Fruit fly (Drosophila melanogaster) whole organism, embryonic: ENCODE results near the gene CG31793.

Experiments used
- Abd-B ChIP-seq: fragments of 200-800 bp; sonication (Bioruptor generic); optimal IDR thresholded peaks from 2 replicates; lab custom pipeline; 2018; ENCODE audit warnings: missing biosample characterization, mild to moderate bottlenecking, missing genetic modification characterization, moderate library complexity
- Atf-2 ChIP-seq: fragments of 200-800 bp; sonication (Bioruptor generic); optimal IDR thresholded peaks from 2 replicates; lab custom pipeline; 2016; ENCODE audit warnings: missing biosample characterization, missing genetic modification characterization
- BtbVII ChIP-seq: fragments of 200-800 bp; sonication (Bioruptor generic); optimal IDR thresholded peaks from 3 replicates; lab custom pipeline; 2017; ENCODE audit warnings: missing biosample characterization, mild to moderate bottlenecking, missing genetic modification characterization
- CG10431 ChIP-seq: fragments of 200-800 bp; sonication (Bioruptor generic); optimal IDR thresholded peaks from 3 replicates; lab custom pipeline; 2018; ENCODE audit warnings: missing biosample characterization, mild to moderate bottlenecking, missing genetic modification characterization
- CG11560 ChIP-seq: fragments of 200-800 bp; sonication (Bioruptor generic); IDR thresholded peaks from 3 replicates; pipeline ENCODE4 v1.3.6; 2022; ENCODE audit warnings: missing biosample characterization, missing genetic modification characterization
- CG12071 ChIP-seq: fragments of 200-800 bp; sonication (Bioruptor generic); optimal IDR thresholded peaks from 3 replicates; lab custom pipeline; 2018; ENCODE audit warnings: missing biosample characterization, mild to moderate bottlenecking, missing genetic modification characterization
- CG12391 ChIP-seq: fragments of 200-800 bp; sonication (Bioruptor generic); optimal IDR thresholded peaks from 3 replicates; lab custom pipeline; 2018; ENCODE audit warnings: missing biosample characterization, mild to moderate bottlenecking, missing genetic modification characterization, moderate library complexity
- CG16779 ChIP-seq: fragments of 200-800 bp; sonication (Bioruptor generic); IDR thresholded peaks from 2 replicates; pipeline ENCODE4 v1.3.6; 2022; ENCODE audit warnings: missing biosample characterization, missing genetic modification characterization
- CG17385 ChIP-seq: fragments of 200-800 bp; sonication (Bioruptor generic); optimal IDR thresholded peaks from 3 replicates; lab custom pipeline; 2018; ENCODE audit warnings: missing biosample characterization, mild to moderate bottlenecking, missing genetic modification characterization
- CG17568 ChIP-seq: fragments of 200-800 bp; sonication (Bioruptor generic); optimal IDR thresholded peaks from 2 replicates; lab custom pipeline; 2018; ENCODE audit warnings: missing biosample characterization, mild to moderate bottlenecking, missing genetic modification characterization, moderate library complexity
- CG17802 ChIP-seq: fragments of 200-800 bp; sonication (Bioruptor generic); optimal IDR thresholded peaks from 2 replicates; lab custom pipeline; 2018; ENCODE audit warnings: missing biosample characterization, mild to moderate bottlenecking, missing genetic modification characterization, moderate library complexity
- CG2712 ChIP-seq: fragments of 200-800 bp; optimal IDR thresholded peaks from 3 replicates; lab custom pipeline; 2019; ENCODE audit warnings: missing biosample characterization, mild to moderate bottlenecking, missing genetic modification characterization, moderate library complexity
- CG2875 ChIP-seq: fragments of 200-800 bp; sonication (Bioruptor generic); optimal IDR thresholded peaks from 2 replicates; lab custom pipeline; 2017; ENCODE audit warnings: missing biosample characterization, mild to moderate bottlenecking, missing genetic modification characterization, missing genetic modification reagents
- CG31224 ChIP-seq: fragments of 200-800 bp; sonication (Bioruptor generic); IDR thresholded peaks from 2 replicates; pipeline ENCODE4 v1.3.6; 2022; ENCODE audit warnings: missing biosample characterization, missing genetic modification characterization
- CG4360 ChIP-seq: fragments of 200-800 bp; sonication (Bioruptor generic); IDR thresholded peaks from 2 replicates; pipeline ENCODE4 v1.3.6; 2022; ENCODE audit warnings: missing biosample characterization, missing genetic modification characterization
- CG6175 ChIP-seq: fragments of 200-800 bp; sonication (Bioruptor generic); IDR thresholded peaks from 3 replicates; pipeline ENCODE4 v1.3.6; 2022; ENCODE audit warnings: missing biosample characterization, missing genetic modification characterization
- CG8359 ChIP-seq: fragments of 200-800 bp; sonication (Bioruptor generic); optimal IDR thresholded peaks from 2 replicates; lab custom pipeline; 2017; ENCODE audit warnings: missing biosample characterization, mild to moderate bottlenecking, missing genetic modification characterization, borderline replicate concordance
- Dref ChIP-seq: fragments of 200-800 bp; sonication (Bioruptor generic); IDR thresholded peaks from 2 replicates; pipeline ENCODE4 v1.3.6; 2022; ENCODE audit warnings: missing biosample characterization, missing genetic modification characterization
- E2f1 ChIP-seq: fragments of 200-800 bp; sonication (Bioruptor generic); IDR thresholded peaks from 2 replicates; pipeline ENCODE4 v1.3.6; 2022; ENCODE audit warnings: missing biosample characterization, missing genetic modification characterization
- E2f2 ChIP-seq: fragments of 200-800 bp; sonication (Bioruptor generic); IDR thresholded peaks from 2 replicates; pipeline ENCODE4 v1.3.6; 2022; ENCODE audit warnings: missing biosample characterization, missing genetic modification characterization
- Fer1 ChIP-seq: fragments of 200-800 bp; sonication (Bioruptor generic); optimal IDR thresholded peaks from 2 replicates; lab custom pipeline; 2017; ENCODE audit warnings: missing biosample characterization, mild to moderate bottlenecking, missing genetic modification characterization
- HLHmδ ChIP-seq: fragments of 200-800 bp; sonication (Bioruptor generic); optimal IDR thresholded peaks from 2 replicates; lab custom pipeline; 2018; ENCODE audit warnings: missing biosample characterization, mild to moderate bottlenecking, missing genetic modification characterization, moderate library complexity
- Hmx ChIP-seq: fragments of 200-800 bp; sonication (Bioruptor generic); optimal IDR thresholded peaks from 2 replicates; lab custom pipeline; 2016; ENCODE audit warnings: missing biosample characterization, missing genetic modification characterization
- Jarid2 ChIP-seq: fragments of 200-800 bp; sonication (Bioruptor generic); optimal IDR thresholded peaks from 3 replicates; lab custom pipeline; 2017; ENCODE audit warnings: mild to moderate bottlenecking, missing biosample characterization, missing genetic modification reagents, missing genetic modification characterization
- Lhr ChIP-seq: fragments of 200-800 bp; sonication (Bioruptor generic); optimal IDR thresholded peaks from 3 replicates; lab custom pipeline; 2017; ENCODE audit warnings: mild to moderate bottlenecking, missing biosample characterization, missing genetic modification reagents, missing genetic modification characterization
- MBD-R2 ChIP-seq: fragments of 200-800 bp; sonication (Bioruptor generic); IDR thresholded peaks from 2 replicates; pipeline ENCODE4 v1.3.6; 2022; ENCODE audit warnings: missing biosample characterization, missing genetic modification characterization
- NC2α ChIP-seq: fragments of 200-800 bp; sonication (Bioruptor generic); optimal IDR thresholded peaks from 2 replicates; lab custom pipeline; 2016; ENCODE audit warnings: missing biosample characterization, missing genetic modification characterization
- Opbp ChIP-seq: fragments of 200-800 bp; sonication (Bioruptor generic); IDR thresholded peaks from 3 replicates; pipeline ENCODE4 v1.3.6; 2022; ENCODE audit warnings: missing biosample characterization, missing genetic modification characterization; ENCODE audit not compliant: partially characterized antibody
- Pdp1 ChIP-seq, 2 experiments: fragments of 200-800 bp; sonication (Bioruptor generic); optimal IDR thresholded peaks; 3 replicates each; lab custom pipeline; 2016; ENCODE audit warnings: missing biosample characterization in 2 of 2, missing genetic modification characterization in 2 of 2, mild to moderate bottlenecking in 1 of 2, moderate library complexity in 1 of 2
- ara ChIP-seq: fragments of 200-800 bp; sonication (Bioruptor generic); IDR thresholded peaks from 2 replicates; pipeline ENCODE4 v1.3.6; 2022; ENCODE audit warnings: missing biosample characterization, missing genetic modification characterization
- bbx ChIP-seq: fragments of 200-800 bp; sonication (Bioruptor generic); IDR thresholded peaks from 2 replicates; pipeline ENCODE4 v1.3.6; 2022; ENCODE audit warnings: missing biosample characterization, missing genetic modification characterization; ENCODE audit not compliant: partially characterized antibody
- chn ChIP-seq: fragments of 200-800 bp; sonication (Bioruptor generic); optimal IDR thresholded peaks from 2 replicates; lab custom pipeline; 2016; ENCODE audit warnings: missing biosample characterization, missing genetic modification characterization
- cwo ChIP-seq: fragments of 200-800 bp; sonication (Bioruptor generic); optimal IDR thresholded peaks from 3 replicates; lab custom pipeline; 2017; ENCODE audit warnings: missing biosample characterization, missing genetic modification characterization, mild to moderate bottlenecking, moderate library complexity, missing genetic modification reagents
- eyg ChIP-seq: fragments of 200-800 bp; sonication (Bioruptor generic); optimal IDR thresholded peaks from 3 replicates; lab custom pipeline; 2016; ENCODE audit warnings: missing biosample characterization, missing genetic modification characterization
- grau ChIP-seq: fragments of 200-800 bp; optimal IDR thresholded peaks from 3 replicates; lab custom pipeline; 2019; ENCODE audit warnings: missing biosample characterization, mild to moderate bottlenecking, missing genetic modification characterization, moderate library complexity
- kah ChIP-seq: fragments of 200-800 bp; sonication (Bioruptor generic); optimal IDR thresholded peaks from 2 replicates; lab custom pipeline; 2018; ENCODE audit warnings: missing biosample characterization, mild to moderate bottlenecking, missing genetic modification characterization
- lilli ChIP-seq: fragments of 200-800 bp; sonication (Bioruptor generic); optimal IDR thresholded peaks from 3 replicates; lab custom pipeline; 2016; ENCODE audit warnings: missing biosample characterization, missing genetic modification characterization
- onecut ChIP-seq: fragments of 200-800 bp; sonication (Bioruptor generic); IDR thresholded peaks from 2 replicates; pipeline ENCODE4 v1.3.6; 2022; ENCODE audit warnings: missing biosample characterization, missing genetic modification characterization
- peb ChIP-seq: fragments of 200-800 bp; sonication (Bioruptor generic); IDR thresholded peaks from 2 replicates; pipeline ENCODE4 v1.3.6; 2022; ENCODE audit warnings: missing biosample characterization, missing genetic modification characterization
- phol ChIP-seq: fragments of 200-800 bp; sonication (Bioruptor generic); optimal IDR thresholded peaks from 3 replicates; lab custom pipeline; 2018; ENCODE audit warnings: missing biosample characterization, mild to moderate bottlenecking, missing genetic modification characterization, moderate library complexity
- slbo ChIP-seq: fragments of 200-800 bp; sonication (Bioruptor generic); IDR thresholded peaks from 2 replicates; pipeline ENCODE4 v1.3.6; 2022; ENCODE audit warnings: missing biosample characterization, missing genetic modification characterization
- tna ChIP-seq: fragments of 200-800 bp; sonication (Bioruptor generic); IDR thresholded peaks from 2 replicates; pipeline ENCODE4 v1.3.6; 2022; ENCODE audit warnings: missing biosample characterization, missing genetic modification characterization; ENCODE audit not compliant: partially characterized antibody
- ttk ChIP-seq: fragments of 200-800 bp; sonication (Bioruptor generic); IDR thresholded peaks from 2 replicates; pipeline ENCODE4 v2.1.2; 2022; ENCODE audit warnings: missing biosample characterization, missing genetic modification characterization
- wor ChIP-seq: fragments of 200-800 bp; sonication (Bioruptor generic); IDR thresholded peaks from 2 replicates; pipeline ENCODE4 v1.3.6; 2022; ENCODE audit warnings: missing biosample characterization, missing genetic modification characterization
- zfh2 ChIP-seq: fragments of 200-800 bp; sonication (Bioruptor generic); optimal IDR thresholded peaks from 2 replicates; lab custom pipeline; 2016; ENCODE audit warnings: missing biosample characterization, missing genetic modification characterization

The CG31793 gene

dm6 chr2L:19021278-19022220, 18.4 kb downstream of the CG31793 start (continued):
- TF ChIP-seq lilli (peak; percentile 72), HLHmδ (GFP tag; lab: Kevin White, UChicago) (no peak), Opbp (GFP tag; lab: Robert Waterston, UW) (no peak), Atf-2 (GFP tag; lab: Kevin White, UChicago) (peak; percentile 1), grau (tag; lab: Kevin White, UChicago) (peak; percentile 86), bbx (GFP tag; lab: Robert Waterston, UW) (no peak), eyg (GFP tag; lab: Kevin White, UChicago) (no peak), E2f1 (GFP tag; lab: Robert Waterston, UW) (peak; percentile 44; the same call in 1 of the 2 replicates), slbo (GFP tag; lab: Robert Waterston, UW) (peak; percentile 72), ara (GFP tag; lab: Robert Waterston, UW) (peak; percentile 49; the same call in 1 of the 2 replicates), CG10431 (peak; percentile 67), NC2α (GFP tag; lab: Kevin White, UChicago) (no peak), MBD-R2 (GFP tag; lab: Robert Waterston, UW) (0 out of 2 replicates have a peak, but pooled peaks have one; percentile 24), Fer1 (GFP tag; lab: Kevin White, UChicago) (peak; percentile 89), CG6175 (GFP tag; lab: Robert Waterston, UW) (no peak), CG8359 (peak; percentile 28), onecut (peak; percentile 55), cwo (GFP tag; lab: Kevin White, UChicago) (peak; percentile 82), peb (no peak; the same call in 1 of the 2 replicates), Abd-B (GFP tag; lab: Kevin White, UChicago) (peak; percentile 64), ttk (peak; percentile 65; the same call in 1 of the 2 replicates), CG17385 (peak; percentile 83), CG12391 (tag; lab: Kevin White, UChicago) (peak; percentile 86), zfh2 (GFP tag; lab: Kevin White, UChicago) (peak; percentile 38), Jarid2 (peak; percentile 41), Lhr (GFP tag; lab: Kevin White, UChicago) (peak; percentile 36), CG31224 (no peak), CG2712 (tag; lab: Kevin White, UChicago) (peak; percentile 82)

- TF ChIP-seq Dref (GFP tag; lab: Robert Waterston, UW) (no peak), Pdp1 (GFP tag; optimal IDR thresholded peaks at IDR 0.05; lab: Kevin White, UChicago) (peak in 1 of 2 experiments; percentile 78)
Measured at dm6 chr2L:19022221-19022516, 19.0 kb downstream of the CG31793 start, which contains the start of gene CG15172. CG15172 (plus strand) TSS chr2L:19022417.

DNA sequence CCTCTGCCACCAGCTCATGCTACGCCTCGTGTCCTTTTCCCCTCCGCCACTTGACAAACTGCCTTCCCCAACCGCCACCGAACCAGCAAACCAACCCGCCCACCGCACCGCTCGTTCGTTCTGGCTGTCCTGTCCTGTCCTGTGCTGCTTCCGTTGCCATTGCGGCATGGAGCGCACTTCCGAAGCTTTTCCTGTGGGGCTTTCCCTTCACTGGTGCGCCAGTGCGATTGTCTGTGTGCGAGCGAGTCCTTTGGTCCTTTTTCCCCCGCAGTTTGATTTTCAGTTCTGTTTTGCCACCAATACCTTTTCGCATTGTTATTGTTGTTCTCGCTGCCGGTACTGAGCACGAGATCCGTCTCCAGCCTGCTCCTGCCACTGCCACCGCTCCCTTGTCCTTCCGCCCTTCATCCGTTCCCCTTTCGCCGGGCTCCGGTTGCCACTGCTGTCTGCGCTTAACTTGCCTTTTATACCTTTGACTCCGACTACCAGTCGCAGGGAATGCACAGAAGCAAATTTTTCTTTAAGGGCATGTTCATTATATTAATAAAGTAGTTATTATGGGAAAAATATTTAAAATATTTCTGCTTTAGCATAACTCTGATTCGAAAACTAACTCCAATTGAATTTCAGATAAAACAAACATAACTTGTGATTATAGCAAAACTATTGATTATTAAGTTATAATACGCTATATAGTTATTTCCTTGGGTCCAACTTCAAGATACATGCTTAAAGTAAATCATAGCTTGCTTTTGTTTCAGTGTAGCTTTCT, 21.0 kb downstream of the CG31793 start:
- TF ChIP-seq chn (GFP tag; lab: Kevin White, UChicago) (no peak), E2f2 (GFP tag; lab: Robert Waterston, UW) (peak; percentile 25; the same call in 1 of the 2 replicates), CG2875 (GFP tag; lab: Kevin White, UChicago) (peak; percentile 34), CG11560 (tag; lab: Robert Waterston, UW) (no peak), CG16779 (no peak), kah (GFP tag; lab: Kevin White, UChicago) (peak; percentile 47), CG12071 (GFP tag; lab: Kevin White, UChicago) (peak; percentile 25), CG17802 (tag; lab: Kevin White, UChicago) (peak; percentile 14), phol (tag; lab: Kevin White, UChicago) (peak; percentile 75), wor (peak; percentile 47; the same call in 1 of the 2 replicates), BtbVII (GFP tag; lab: Kevin White, UChicago) (peak; percentile 76), CG17568 (GFP tag; lab: Kevin White, UChicago) (no peak), tna (GFP tag; lab: Robert Waterston, UW) (no peak), CG4360 (GFP tag; lab: Robert Waterston, UW) (no peak), Hmx (peak; percentile 9), peb (no peak; the same call in 1 of the 2 replicates)
